Worm (Caenorhabditis elegans): Measurements from ENCODE around the gene D1079.1.

ce11 chrX:4353318-4353717 is 49.6 kb upstream of the D1079.1 start, which contains the start of gene col-165:
- TF ChIP-seq pag-3 (tag; optimal IDR thresholded peaks at IDR 0.05; ENCODE audit: borderline replicate concordance), result no peak
- TF ChIP-seq ceh-2 (tag; optimal IDR thresholded peaks at IDR 0.05), result no peak
- no peak for TF ChIP-seq lin-11 (tag; optimal IDR thresholded peaks at IDR 0.05)
- TF ChIP-seq ama-1 (optimal IDR thresholded peaks at IDR 0.05), result no peak
- TF ChIP-seq T23F11.4 (GFP tag; optimal IDR thresholded peaks at IDR 0.05), result no peak
- TF ChIP-seq fkh-10 (GFP tag; optimal IDR thresholded peaks at IDR 0.05), result no peak
- no peak for TF ChIP-seq zip-5 (tag; optimal IDR thresholded peaks at IDR 0.05)
- no peak for TF ChIP-seq hlh-30 (tag; optimal IDR thresholded peaks at IDR 0.05; ENCODE audit: insufficient read depth)
- TF ChIP-seq madf-2 (tag; optimal IDR thresholded peaks at IDR 0.05), result no peak
- no peak for TF ChIP-seq ztf-16 (tag; optimal IDR thresholded peaks at IDR 0.05)
- no peak for TF ChIP-seq ceh-45 (GFP tag; IDR thresholded peaks at IDR 0.05)

Measured in whole organism, late embryonic.